Fruit fly (Drosophila melanogaster) whole organism, pupa: Measurements from ENCODE around the gene CG3348.

Experiments
- CG10348 ChIP-seq: fragments of 200-800 bp; sonication (Bioruptor generic); IDR thresholded peaks from 2 replicates; pipeline ENCODE4 v1.3.6; 2022; ENCODE audit warnings: missing biosample characterization, missing genetic modification characterization
- CG12605 ChIP-seq: fragments of 200-800 bp; sonication (Bioruptor generic); IDR thresholded peaks from 2 replicates; pipeline ENCODE4 v1.3.6; 2022; ENCODE audit warnings: missing biosample characterization, missing genetic modification characterization
- CG13204 ChIP-seq: fragments of 200-800 bp; sonication (Bioruptor generic); optimal IDR thresholded peaks from 2 replicates; lab custom pipeline; 2018; ENCODE audit warnings: missing biosample characterization, mild to moderate bottlenecking, missing genetic modification characterization, moderate library complexity
- CG14655 ChIP-seq: fragments of 200-800 bp; sonication (Bioruptor generic); optimal IDR thresholded peaks from 3 replicates; lab custom pipeline; 2017; ENCODE audit warnings: mild to moderate bottlenecking, missing biosample characterization, missing genetic modification reagents, missing genetic modification characterization
- CG15710 ChIP-seq: fragments of 200-800 bp; sonication (Bioruptor generic); optimal IDR thresholded peaks from 2 replicates; lab custom pipeline; 2018; ENCODE audit warnings: missing biosample characterization, mild to moderate bottlenecking, missing genetic modification characterization, moderate library complexity
- CG17806 ChIP-seq: fragments of 200-800 bp; sonication (Bioruptor generic); optimal IDR thresholded peaks from 2 replicates; lab custom pipeline; 2018; ENCODE audit warnings: missing biosample characterization, mild to moderate bottlenecking, missing genetic modification characterization, moderate library complexity
- CG32121 ChIP-seq: fragments of 200-800 bp; sonication (Bioruptor generic); IDR thresholded peaks from 2 replicates; pipeline ENCODE4 v1.3.6; 2022; ENCODE audit warnings: missing biosample characterization, missing genetic modification characterization
- CG34367 ChIP-seq: fragments of 200-800 bp; sonication (Bioruptor generic); optimal IDR thresholded peaks from 2 replicates; lab custom pipeline; 2018; ENCODE audit warnings: missing biosample characterization, mild to moderate bottlenecking, missing genetic modification characterization
- CG4496 ChIP-seq: fragments of 200-800 bp; sonication (Bioruptor generic); IDR thresholded peaks from 3 replicates; pipeline ENCODE4 v1.3.6; 2022; ENCODE audit warnings: missing biosample characterization, missing genetic modification characterization
- CG8159 ChIP-seq: fragments of 200-800 bp; sonication (Bioruptor generic); optimal IDR thresholded peaks from 3 replicates; lab custom pipeline; 2018; ENCODE audit warnings: missing biosample characterization, mild to moderate bottlenecking, missing genetic modification characterization, moderate library complexity
- CG8301 ChIP-seq: fragments of 200-800 bp; sonication (Bioruptor generic); optimal IDR thresholded peaks from 2 replicates; lab custom pipeline; 2018; ENCODE audit warnings: missing biosample characterization, mild to moderate bottlenecking, missing genetic modification characterization
- CG9948 ChIP-seq: fragments of 200-800 bp; sonication (Bioruptor generic); optimal IDR thresholded peaks from 2 replicates; lab custom pipeline; 2018; ENCODE audit warnings: missing biosample characterization, mild to moderate bottlenecking, missing genetic modification characterization, moderate library complexity
- D1 ChIP-seq: fragments of 200-800 bp; sonication (Bioruptor generic); optimal IDR thresholded peaks from 2 replicates; lab custom pipeline; 2018; ENCODE audit warnings: missing biosample characterization, mild to moderate bottlenecking, missing genetic modification characterization, moderate library complexity
- EcR ChIP-seq: fragments of 200-800 bp; sonication (Bioruptor generic); optimal IDR thresholded peaks from 3 replicates; lab custom pipeline; 2019; ENCODE audit warnings: missing biosample characterization, missing genetic modification characterization, mild to moderate bottlenecking, moderate library complexity, missing genetic modification reagents
- Ets98B ChIP-seq: fragments of 200-800 bp; sonication (Bioruptor generic); IDR thresholded peaks from 2 replicates; pipeline ENCODE4 v1.3.6; 2022; ENCODE audit warnings: missing biosample characterization, missing genetic modification characterization
- Pif1A ChIP-seq: fragments of 200-800 bp; sonication (Bioruptor generic); optimal IDR thresholded peaks from 3 replicates; lab custom pipeline; 2016; ENCODE audit warnings: missing biosample characterization, missing genetic modification characterization
- Pif1B ChIP-seq: fragments of 200-800 bp; sonication (Bioruptor generic); optimal IDR thresholded peaks from 3 replicates; lab custom pipeline; 2016; ENCODE audit warnings: missing biosample characterization, missing genetic modification characterization
- Snoo ChIP-seq: fragments of 200-800 bp; sonication (Bioruptor generic); optimal IDR thresholded peaks from 3 replicates; lab custom pipeline; 2017; ENCODE audit warnings: missing biosample characterization, mild to moderate bottlenecking, missing genetic modification characterization, inconsistent platforms
- fd96Ca ChIP-seq: fragments of 200-800 bp; sonication (Bioruptor generic); IDR thresholded peaks from 3 replicates; pipeline ENCODE4 v1.3.6; 2022; ENCODE audit warnings: missing biosample characterization, missing genetic modification characterization
- gl ChIP-seq: fragments of 200-800 bp; sonication (Bioruptor generic); optimal IDR thresholded peaks from 2 replicates; lab custom pipeline; 2018; ENCODE audit warnings: missing biosample characterization, mild to moderate bottlenecking, missing genetic modification characterization
- rn ChIP-seq: fragments of 200-800 bp; sonication (Bioruptor generic); IDR thresholded peaks from 2 replicates; pipeline ENCODE4 v1.3.6; 2022; ENCODE audit warnings: missing biosample characterization, missing genetic modification characterization

Gene CG3348

DNA sequence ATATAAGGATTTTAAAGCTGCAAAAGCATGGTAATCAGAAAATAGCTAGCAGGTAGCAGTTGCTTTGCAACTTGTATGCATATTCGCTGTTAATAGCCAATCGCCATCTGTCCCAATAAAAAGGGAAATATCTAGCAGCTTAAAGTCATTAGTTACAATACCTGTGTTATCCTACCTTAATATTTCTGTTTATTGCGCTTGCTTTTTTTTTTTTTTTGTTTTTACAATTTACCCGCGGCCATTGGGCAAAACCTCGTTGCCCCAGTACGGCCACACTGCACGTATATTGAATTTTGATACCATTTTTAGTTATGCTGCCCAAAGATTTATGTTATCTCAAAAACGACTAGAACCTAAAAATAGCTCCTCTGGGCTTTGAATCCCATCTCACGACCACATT, 19.8 kb downstream of the CG3348 start:
- TF ChIP-seq CG15710 (no peak), CG4496 (GFP tag; lab: Robert Waterston, UW) (peak; percentile 54; the same call in 1 of the 3 replicates)
- TF ChIP-seq, all 21 proteins: peak for 1

DNA sequence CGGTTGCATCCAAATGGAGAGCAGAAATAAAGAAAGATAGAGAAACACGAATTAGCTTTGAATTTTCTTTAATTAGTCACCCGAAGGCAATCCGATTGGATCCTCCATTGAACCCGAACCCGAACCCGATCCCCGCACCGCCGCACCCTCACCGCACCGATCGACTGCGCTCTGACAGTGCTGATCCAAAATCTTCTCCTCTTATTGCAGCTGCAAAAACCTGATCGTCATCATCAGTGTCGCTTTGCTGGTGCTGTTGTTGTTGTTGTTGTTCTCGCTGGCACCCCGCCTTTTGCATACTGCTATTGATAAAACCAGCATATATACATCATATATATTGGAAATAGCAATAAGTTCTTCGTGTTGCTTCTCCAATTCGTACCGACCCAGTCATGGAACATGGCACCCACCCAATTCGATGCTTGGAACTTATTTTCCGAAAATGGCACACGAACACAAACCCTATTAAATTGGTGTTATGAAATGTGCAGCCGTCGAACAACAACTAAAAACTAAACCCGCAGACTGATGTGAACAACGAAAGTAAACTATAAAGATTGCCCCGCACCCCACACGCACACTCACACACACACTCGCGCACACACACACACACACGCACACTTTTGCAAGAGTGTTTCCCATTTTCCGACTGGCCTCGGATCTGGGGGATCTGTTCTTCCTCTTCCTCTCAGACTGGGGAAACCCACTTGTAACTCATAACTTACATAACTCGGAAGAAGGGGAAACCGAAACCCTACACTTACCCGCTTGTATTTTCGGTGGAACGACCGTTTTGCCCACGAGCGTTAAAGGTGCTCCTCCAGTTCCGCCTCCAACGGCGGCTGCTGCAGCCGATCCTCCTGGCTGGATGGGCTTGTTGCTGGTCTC, 21.4 kb downstream of the CG3348 start:
- TF ChIP-seq CG14655 (no peak), CG32121 (GFP tag; lab: Robert Waterston, UW) (no peak), CG10348 (no peak), EcR (peak; percentile 73), CG8159 (tag; lab: Kevin White, UChicago) (no peak), Snoo (no peak), D1 (tag; lab: Kevin White, UChicago) (no peak), CG15710 (no peak), CG12605 (0 out of 2 replicates have a peak, but pooled peaks have one; percentile 14), Pif1A (GFP tag; lab: Kevin White, UChicago) (no peak), CG34367 (tag; lab: Kevin White, UChicago) (no peak), CG13204 (peak; percentile 6), CG17806 (no peak), CG8301 (no peak), Ets98B (GFP tag; lab: Robert Waterston, UW) (peak; percentile 22; the same call in 1 of the 2 replicates), CG4496 (GFP tag; lab: Robert Waterston, UW) (no peak), gl (tag; lab: Kevin White, UChicago) (no peak), Pif1B (GFP tag; lab: Kevin White, UChicago) (no peak), fd96Ca (no peak), CG9948 (no peak), rn (GFP tag; lab: Robert Waterston, UW) (no peak)
- TF ChIP-seq, all 21 proteins: peak for 4

DNA sequence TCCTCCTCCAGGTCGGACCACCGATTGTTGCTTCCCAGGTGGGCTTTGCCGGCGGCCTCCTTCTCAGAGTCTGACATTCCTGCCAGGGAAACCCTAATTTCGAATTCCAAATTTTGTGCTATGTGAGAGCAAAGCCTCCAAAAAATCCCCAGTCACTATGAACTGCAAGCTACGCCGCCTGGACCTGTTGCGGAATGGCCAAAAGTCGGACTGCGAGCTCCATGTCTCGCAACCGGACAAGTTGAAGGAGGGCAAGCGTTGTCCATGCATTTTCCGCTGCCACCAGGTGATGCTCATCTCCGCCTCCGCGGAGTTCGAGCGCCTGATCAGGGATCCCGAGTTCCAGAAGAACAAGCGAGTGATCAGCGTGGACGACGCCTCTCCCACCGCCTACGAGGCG, 26.7 kb downstream of the CG3348 start, which contains the start of the genes CG14262 and CG14260:
Gene CG14262 (minus strand): TSS at position 101 of the 400 bp plus-strand sequence.
Gene CG14260 (plus strand): TSS at position 128 of the 400 bp plus-strand sequence.
- no peak for TF ChIP-seq CG12605
- TF ChIP-seq Snoo = no peak
- no peak for TF ChIP-seq Pif1A (GFP tag; lab: Kevin White, UChicago)
- TF ChIP-seq rn (GFP tag; lab: Robert Waterston, UW) = no peak
- no peak for TF ChIP-seq CG8301
- TF ChIP-seq CG8159 (tag; lab: Kevin White, UChicago) = no peak
- TF ChIP-seq gl (tag; lab: Kevin White, UChicago) = no peak
- TF ChIP-seq CG15710 = no peak
- TF ChIP-seq CG17806 = no peak
- TF ChIP-seq CG34367 (tag; lab: Kevin White, UChicago) = no peak
- no peak for TF ChIP-seq fd96Ca
- TF ChIP-seq D1 (tag; lab: Kevin White, UChicago) = no peak
- no peak for TF ChIP-seq CG32121 (GFP tag; lab: Robert Waterston, UW)
- no peak for TF ChIP-seq Pif1B (GFP tag; lab: Kevin White, UChicago)
- TF ChIP-seq Ets98B (GFP tag; lab: Robert Waterston, UW) = no peak
- TF ChIP-seq CG4496 (GFP tag; lab: Robert Waterston, UW) = no peak
- TF ChIP-seq CG10348 = no peak
- TF ChIP-seq CG14655 = no peak

dm6 chr3R:27263434-27264215, 28.4 kb downstream of the CG3348 start, which contains the start of gene woc:
Gene woc (minus strand): TSS chr3R:27264055.
- TF ChIP-seq CG32121 (GFP tag; lab: Robert Waterston, UW) (peak; percentile 82), CG4496 (GFP tag; lab: Robert Waterston, UW) (peak; percentile 81), CG8159 (tag; lab: Kevin White, UChicago) (peak; percentile 39), CG17806 (peak; percentile 57), Snoo (peak; percentile 65), fd96Ca (peak; percentile 90), CG10348 (0 out of 2 replicates have a peak, but pooled peaks have one; percentile 59), CG34367 (tag; lab: Kevin White, UChicago) (peak; percentile 71), rn (GFP tag; lab: Robert Waterston, UW) (peak; percentile 59), Ets98B (GFP tag; lab: Robert Waterston, UW) (peak; percentile 81), Pif1A (GFP tag; lab: Kevin White, UChicago) (peak; percentile 37), EcR (peak; percentile 2), CG13204 (no peak), gl (tag; lab: Kevin White, UChicago) (peak; percentile 87), CG9948 (peak; percentile 75), CG8301 (peak; percentile 82), D1 (tag; lab: Kevin White, UChicago) (no peak), Pif1B (GFP tag; lab: Kevin White, UChicago) (peak; percentile 70), CG12605 (peak; percentile 68; the same call in 1 of the 2 replicates), CG15710 (peak; percentile 75), CG14655 (no peak)

DNA sequence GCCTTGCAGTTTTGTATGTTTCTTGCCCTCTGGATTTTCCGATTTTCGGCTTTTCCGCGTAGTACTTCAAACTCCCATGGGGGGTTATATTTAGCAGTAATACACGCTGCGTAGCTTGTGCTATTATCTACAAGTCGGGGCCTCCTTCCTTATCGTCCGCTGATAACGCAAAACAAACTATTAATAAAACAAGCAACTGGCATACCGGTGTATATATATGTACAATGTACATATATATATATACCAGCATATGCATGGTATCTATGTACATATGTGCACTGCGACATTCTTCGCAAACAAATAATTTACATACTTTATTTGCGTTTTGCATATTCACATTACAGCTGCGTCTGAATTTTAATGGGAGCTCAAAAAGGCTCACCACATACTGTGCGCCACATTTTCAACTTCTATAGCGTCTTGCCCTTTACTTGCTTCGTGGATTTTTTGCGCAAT, 38.1 kb downstream of the CG3348 start:
- TF ChIP-seq CG8301 (no peak), CG34367 (tag; lab: Kevin White, UChicago) (peak; percentile 19), EcR (peak; percentile 24)
